Worm (Caenorhabditis elegans) whole organism, L2 larva: Measurements from ENCODE around the gene nhr-131.

Experiments
- F13H6.1 ChIP-seq: sonication (generic microtip); optimal IDR thresholded peaks from 2 replicates; lab custom pipeline; 2016; ENCODE audit warnings: missing genetic modification characterization, missing compliant biosample characterization
- aly-2 ChIP-seq: fragments of 150-350 bp; optimal IDR thresholded peaks from 2 replicates; lab custom pipeline; 2014; ENCODE audit warnings: missing biosample characterization, missing genetic modification characterization
- ama-1 ChIP-seq: fragments of 150-350 bp; optimal IDR thresholded peaks from 2 replicates; lab custom pipeline; 2018; ENCODE audit warnings: inconsistent platforms
- ceh-82 ChIP-seq: fragments of 150-350 bp; optimal IDR thresholded peaks from 2 replicates; lab custom pipeline; 2014; ENCODE audit warnings: missing biosample characterization, missing genetic modification characterization
- lin-39 ChIP-seq: fragments of 150-350 bp; optimal IDR thresholded peaks from 2 replicates; lab custom pipeline; 2014; ENCODE audit warnings: missing biosample characterization, missing genetic modification reagents, missing genetic modification characterization
- nhr-12 ChIP-seq: fragments of 150-350 bp; optimal IDR thresholded peaks from 2 replicates; lab custom pipeline; 2014; ENCODE audit warnings: missing biosample characterization, missing genetic modification characterization
- nhr-23 ChIP-seq: fragments of 150-350 bp; optimal IDR thresholded peaks from 2 replicates; lab custom pipeline; 2014; ENCODE audit warnings: missing biosample characterization, missing genetic modification reagents, missing genetic modification characterization
- sma-3 ChIP-seq: sonication (generic microtip); optimal IDR thresholded peaks from 2 replicates; lab custom pipeline; 2016; ENCODE audit warnings: missing genetic modification reagents, missing genetic modification characterization, missing compliant biosample characterization
- snpc-4 ChIP-seq: fragments of 150-350 bp; optimal IDR thresholded peaks from 2 replicates; lab custom pipeline; 2014; ENCODE audit warnings: missing biosample characterization, missing genetic modification characterization
- unc-39 ChIP-seq: fragments of 150-350 bp; optimal IDR thresholded peaks from 2 replicates; lab custom pipeline; 2014; ENCODE audit warnings: missing biosample characterization, missing genetic modification characterization
- unc-62 ChIP-seq: fragments of 150-350 bp; optimal IDR thresholded peaks from 2 replicates; lab custom pipeline; 2014; ENCODE audit warnings: missing biosample characterization, missing genetic modification reagents, missing genetic modification characterization
- ztf-4 ChIP-seq: fragments of 150-350 bp; optimal IDR thresholded peaks from 2 replicates; lab custom pipeline; 2014; ENCODE audit warnings: missing biosample characterization, missing genetic modification characterization

DNA sequence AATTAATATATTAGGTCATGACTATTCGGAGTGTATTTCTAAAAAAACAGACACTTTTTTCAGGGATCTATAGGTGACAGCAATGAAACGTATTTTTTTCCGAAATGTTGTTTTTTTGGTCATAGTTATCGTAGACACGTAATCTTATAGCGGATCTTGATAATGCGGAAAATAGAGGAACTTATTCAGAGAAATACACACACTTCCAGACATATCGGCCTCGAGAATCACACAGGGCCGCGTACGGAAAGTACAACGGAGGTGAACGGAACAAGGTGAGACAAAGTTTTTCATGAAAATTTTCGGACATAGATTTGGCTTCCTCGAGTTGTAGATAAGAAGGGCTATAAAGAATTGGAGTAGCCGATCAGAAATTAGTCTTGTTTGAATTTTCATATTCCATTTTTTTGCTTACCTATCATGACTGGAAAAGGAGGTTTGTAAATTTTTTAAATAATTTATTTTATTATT, 44.9 kb downstream of the nhr-131 start, which contains the start of gene nhr-155:
- TF ChIP-seq F13H6.1 (tag; lab: Kevin White, UChicago): no peak
- no peak for TF ChIP-seq ceh-82 (tag; lab: Kevin White, UChicago)
- TF ChIP-seq unc-62 (GFP tag; lab: Kevin White, UChicago): no peak
- no peak for TF ChIP-seq lin-39 (tag; lab: Kevin White, UChicago)
- TF ChIP-seq ama-1: no peak
- TF ChIP-seq unc-39 (tag; lab: Kevin White, UChicago): no peak
- TF ChIP-seq sma-3 (GFP tag; lab: Kevin White, UChicago): no peak
- TF ChIP-seq nhr-23: peak; percentile 26
- no peak for TF ChIP-seq nhr-12 (tag; lab: Kevin White, UChicago)
- TF ChIP-seq snpc-4 (tag; lab: Kevin White, UChicago): no peak
- TF ChIP-seq aly-2: no peak
- no peak for TF ChIP-seq ztf-4 (tag; lab: Kevin White, UChicago)
